Fruit fly (Drosophila melanogaster) whole organism, embryonic: ENCODE data around the gene tbrd-1.

Experiments
- Abd-B ChIP-seq: fragments of 200-800 bp; sonication (Bioruptor generic); optimal IDR thresholded peaks from 2 replicates; lab custom pipeline; 2018; ENCODE audit warnings: missing biosample characterization, mild to moderate bottlenecking, missing genetic modification characterization, moderate library complexity
- CG10267 ChIP-seq: fragments of 200-800 bp; sonication (Bioruptor generic); optimal IDR thresholded peaks from 2 replicates; lab custom pipeline; 2018; ENCODE audit warnings: missing biosample characterization, mild to moderate bottlenecking, missing genetic modification characterization, moderate library complexity
- CG12071 ChIP-seq: fragments of 200-800 bp; sonication (Bioruptor generic); optimal IDR thresholded peaks from 3 replicates; lab custom pipeline; 2018; ENCODE audit warnings: missing biosample characterization, mild to moderate bottlenecking, missing genetic modification characterization
- CG13296 ChIP-seq: fragments of 200-800 bp; sonication (Bioruptor generic); optimal IDR thresholded peaks from 3 replicates; lab custom pipeline; 2018; ENCODE audit warnings: missing biosample characterization, mild to moderate bottlenecking, missing genetic modification characterization
- CG15073 ChIP-seq: fragments of 200-800 bp; sonication (Bioruptor generic); optimal IDR thresholded peaks from 2 replicates; lab custom pipeline; 2016; ENCODE audit warnings: missing biosample characterization, missing genetic modification characterization
- CG16779 ChIP-seq: fragments of 200-800 bp; sonication (Bioruptor generic); IDR thresholded peaks from 2 replicates; pipeline ENCODE4 v1.3.6; 2022; ENCODE audit warnings: missing biosample characterization, missing genetic modification characterization
- CG17829 ChIP-seq: fragments of 200-800 bp; optimal IDR thresholded peaks from 2 replicates; lab custom pipeline; 2019; ENCODE audit warnings: missing biosample characterization, mild to moderate bottlenecking, missing genetic modification characterization, moderate library complexity
- CG18476 ChIP-seq: fragments of 200-800 bp; sonication (Bioruptor generic); optimal IDR thresholded peaks from 2 replicates; lab custom pipeline; 2016; ENCODE audit warnings: missing biosample characterization, mild to moderate bottlenecking, missing genetic modification characterization
- CG2129 ChIP-seq: fragments of 200-800 bp; sonication (Bioruptor generic); IDR thresholded peaks from 2 replicates; pipeline ENCODE4 v1.3.6; 2022; ENCODE audit warnings: missing biosample characterization, missing genetic modification characterization; ENCODE audit not compliant: partially characterized antibody
- CG2199 ChIP-seq: fragments of 200-800 bp; sonication (Bioruptor generic); IDR thresholded peaks from 3 replicates; pipeline ENCODE4 v1.3.6; 2022; ENCODE audit warnings: missing biosample characterization, missing genetic modification characterization
- CG3407 ChIP-seq: fragments of 200-800 bp; sonication (Bioruptor generic); optimal IDR thresholded peaks from 2 replicates; lab custom pipeline; 2018; ENCODE audit warnings: missing biosample characterization, mild to moderate bottlenecking, missing genetic modification characterization
- CG3847 ChIP-seq: fragments of 200-800 bp; sonication (Bioruptor generic); IDR thresholded peaks from 2 replicates; pipeline ENCODE4 v1.3.6; 2022; ENCODE audit warnings: missing biosample characterization, missing genetic modification characterization
- CG4360 ChIP-seq: fragments of 200-800 bp; sonication (Bioruptor generic); IDR thresholded peaks from 2 replicates; pipeline ENCODE4 v1.3.6; 2022; ENCODE audit warnings: missing biosample characterization, missing genetic modification characterization
- CG6813 ChIP-seq: fragments of 200-800 bp; sonication (Bioruptor generic); optimal IDR thresholded peaks from 2 replicates; lab custom pipeline; 2017; ENCODE audit warnings: missing biosample characterization, missing genetic modification characterization, mild to moderate bottlenecking, moderate library complexity, missing genetic modification reagents
- CG8478 ChIP-seq: fragments of >200 bp; optimal IDR thresholded peaks from 2 replicates; lab custom pipeline; 2018
- CTCF ChIP-seq: fragments of 200-800 bp; sonication (Bioruptor generic); optimal IDR thresholded peaks from 2 replicates; lab custom pipeline; 2017; ENCODE audit warnings: missing biosample characterization, mild to moderate bottlenecking, missing genetic modification characterization, moderate library complexity
- Dad ChIP-seq: fragments of 200-800 bp; sonication (Bioruptor generic); optimal IDR thresholded peaks from 3 replicates; lab custom pipeline; 2016; ENCODE audit warnings: missing biosample characterization, missing genetic modification characterization
- Doc3 ChIP-seq: fragments of 200-800 bp; sonication (Bioruptor generic); IDR thresholded peaks from 3 replicates; pipeline ENCODE4 v1.3.6; 2022; ENCODE audit warnings: missing biosample characterization, missing genetic modification characterization; ENCODE audit not compliant: partially characterized antibody
- Drgx ChIP-seq: fragments of 200-800 bp; sonication (Bioruptor generic); IDR thresholded peaks from 2 replicates; pipeline ENCODE4 v1.3.6; 2022; ENCODE audit warnings: missing biosample characterization, missing genetic modification characterization
- E2f2 ChIP-seq: fragments of 200-800 bp; sonication (Bioruptor generic); IDR thresholded peaks from 2 replicates; pipeline ENCODE4 v1.3.6; 2022; ENCODE audit warnings: missing biosample characterization, missing genetic modification characterization
- Fer2 ChIP-seq: fragments of 200-800 bp; sonication (Bioruptor generic); optimal IDR thresholded peaks from 2 replicates; lab custom pipeline; 2018; ENCODE audit warnings: missing biosample characterization, mild to moderate bottlenecking, missing genetic modification characterization, moderate library complexity
- Hmr ChIP-seq: fragments of 200-800 bp; sonication (Bioruptor generic); optimal IDR thresholded peaks from 3 replicates; lab custom pipeline; 2017; ENCODE audit warnings: mild to moderate bottlenecking, missing biosample characterization, missing genetic modification reagents, missing genetic modification characterization
- Jarid2 ChIP-seq: fragments of 200-800 bp; sonication (Bioruptor generic); optimal IDR thresholded peaks from 3 replicates; lab custom pipeline; 2017; ENCODE audit warnings: mild to moderate bottlenecking, missing biosample characterization, missing genetic modification reagents, missing genetic modification characterization
- Max ChIP-seq: fragments of 200-800 bp; sonication (Bioruptor generic); optimal IDR thresholded peaks from 2 replicates; lab custom pipeline; 2016; ENCODE audit warnings: missing biosample characterization, mild to moderate bottlenecking, missing genetic modification characterization
- Med ChIP-seq: fragments of 200-800 bp; sonication (Bioruptor generic); peaks from one replicate; lab custom pipeline; 2016; ENCODE audit warnings: missing biosample characterization, missing genetic modification characterization, mild to moderate bottlenecking, inconsistent platforms, moderate library complexity
- Meics ChIP-seq: fragments of 200-800 bp; sonication (Bioruptor generic); optimal IDR thresholded peaks from 2 replicates; lab custom pipeline; 2017; ENCODE audit warnings: missing biosample characterization, mild to moderate bottlenecking, missing genetic modification characterization
- Oli ChIP-seq: fragments of 200-800 bp; sonication (Bioruptor generic); optimal IDR thresholded peaks from 2 replicates; lab custom pipeline; 2018; ENCODE audit warnings: missing biosample characterization, mild to moderate bottlenecking, missing genetic modification characterization, moderate library complexity
- Poxn ChIP-seq: fragments of 200-800 bp; sonication (Bioruptor generic); IDR thresholded peaks from 2 replicates; pipeline ENCODE4 v1.3.6; 2022; ENCODE audit warnings: missing biosample characterization, missing genetic modification characterization
- Rfx ChIP-seq: fragments of 200-800 bp; sonication (Bioruptor generic); IDR thresholded peaks from 2 replicates; pipeline ENCODE4 v1.3.6; 2022; ENCODE audit warnings: missing biosample characterization, missing genetic modification characterization
- chinmo ChIP-seq: fragments of 200-800 bp; sonication (Bioruptor generic); IDR thresholded peaks from 4 replicates; pipeline ENCODE4 v1.3.6; 2022; ENCODE audit warnings: missing biosample characterization, missing genetic modification characterization; ENCODE audit not compliant: partially characterized antibody
- fd3F ChIP-seq: fragments of 200-800 bp; sonication (Bioruptor generic); optimal IDR thresholded peaks from 2 replicates; lab custom pipeline; 2018; ENCODE audit warnings: missing biosample characterization, mild to moderate bottlenecking, missing genetic modification characterization, moderate library complexity
- lmd ChIP-seq: fragments of 200-800 bp; sonication (Bioruptor generic); IDR thresholded peaks from 2 replicates; pipeline ENCODE4 v1.3.6; 2022; ENCODE audit warnings: missing biosample characterization, missing genetic modification characterization
- peb ChIP-seq: fragments of 200-800 bp; sonication (Bioruptor generic); IDR thresholded peaks from 2 replicates; pipeline ENCODE4 v1.3.6; 2022; ENCODE audit warnings: missing biosample characterization, missing genetic modification characterization
- pho ChIP-seq: fragments of 200-800 bp; sonication (Bioruptor generic); optimal IDR thresholded peaks from 2 replicates; lab custom pipeline; 2016; ENCODE audit warnings: missing biosample characterization, missing genetic modification characterization
- pnt ChIP-seq: fragments of 200-800 bp; sonication (Bioruptor generic); optimal IDR thresholded peaks from 3 replicates; lab custom pipeline; 2016; ENCODE audit warnings: missing biosample characterization, missing genetic modification characterization
- slbo ChIP-seq: fragments of 200-800 bp; sonication (Bioruptor generic); IDR thresholded peaks from 2 replicates; pipeline ENCODE4 v1.3.6; 2022; ENCODE audit warnings: missing biosample characterization, missing genetic modification characterization
- ssp ChIP-seq: fragments of 200-800 bp; sonication (Bioruptor generic); IDR thresholded peaks from 2 replicates; pipeline ENCODE4 v1.3.6; 2022; ENCODE audit warnings: missing biosample characterization, missing genetic modification characterization
- trem ChIP-seq: fragments of 200-800 bp; optimal IDR thresholded peaks from 3 replicates; lab custom pipeline; 2019; ENCODE audit warnings: missing biosample characterization, mild to moderate bottlenecking, missing genetic modification characterization, moderate library complexity
- tx ChIP-seq: fragments of 200-800 bp; sonication (Bioruptor generic); optimal IDR thresholded peaks from 2 replicates; lab custom pipeline; 2016; ENCODE audit warnings: missing biosample characterization, missing genetic modification characterization
- unc-4 ChIP-seq: fragments of 200-800 bp; sonication (Bioruptor generic); IDR thresholded peaks from 2 replicates; pipeline ENCODE4 v1.3.6; 2022; ENCODE audit warnings: missing biosample characterization, missing genetic modification characterization; ENCODE audit not compliant: partially characterized antibody
- zfh2 ChIP-seq: fragments of 200-800 bp; sonication (Bioruptor generic); optimal IDR thresholded peaks from 2 replicates; lab custom pipeline; 2016; ENCODE audit warnings: missing biosample characterization, missing genetic modification characterization

Gene tbrd-1

DNA sequence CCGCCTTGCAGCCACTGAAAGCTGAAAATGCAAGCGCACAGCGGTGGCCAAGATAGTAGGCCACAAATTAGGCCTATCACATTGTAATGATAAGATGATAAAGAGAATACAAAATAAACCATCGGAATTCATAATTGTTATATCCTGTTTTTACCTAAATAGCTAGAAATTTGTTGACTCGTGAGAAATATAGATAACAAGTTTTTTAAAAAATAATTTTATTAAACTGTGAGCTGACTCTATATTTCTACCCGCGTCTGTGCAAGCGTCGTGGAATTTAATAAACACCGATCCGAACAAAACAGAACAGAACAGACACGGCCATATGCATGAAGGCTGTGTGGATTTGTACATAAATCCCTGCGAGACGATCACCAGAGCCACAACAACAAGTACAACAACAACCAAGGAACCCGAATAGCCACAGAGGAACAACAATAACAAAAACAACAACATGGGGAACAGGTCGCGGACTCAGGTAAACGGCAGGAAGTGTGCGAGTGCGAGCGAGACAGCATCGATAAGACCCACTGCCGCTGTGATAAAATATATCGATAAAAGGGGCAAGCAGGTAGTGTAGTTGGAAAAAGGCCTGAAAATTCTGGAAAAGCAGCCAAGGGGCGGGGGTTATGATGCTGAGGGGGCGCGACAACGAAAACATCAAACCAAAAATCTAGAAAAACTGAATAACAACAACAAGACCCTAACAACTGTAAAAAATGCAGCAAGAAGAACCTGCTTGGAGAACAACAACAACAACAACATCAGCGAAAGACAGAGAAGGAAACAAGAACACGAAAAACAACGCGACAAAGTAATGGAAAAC lies 6.9 kb downstream of the tbrd-1 start (continued):
- TF ChIP-seq Max (peak; percentile 81), Meics (GFP tag; lab: Kevin White, UChicago) (peak; percentile 72), Drgx (peak; percentile 88), CG2199 (GFP tag; lab: Robert Waterston, UW) (peak; percentile 12; the same call in 1 of the 3 replicates), CTCF (peak; percentile 49), CG17829 (tag; lab: Kevin White, UChicago) (peak; percentile 95), pho (GFP tag; lab: Kevin White, UChicago) (peak; percentile 54), zfh2 (GFP tag; lab: Kevin White, UChicago) (peak; percentile 8), CG8478 (lab: Kevin White, UChicago) (no peak), trem (tag; lab: Kevin White, UChicago) (peak; percentile 94), Hmr (GFP tag; lab: Kevin White, UChicago) (peak; percentile 56), Dad (peak; percentile 62), fd3F (GFP tag; lab: Kevin White, UChicago) (peak; percentile 17), CG3847 (GFP tag; lab: Robert Waterston, UW) (peak; percentile 49), lmd (peak; percentile 81), Poxn (GFP tag; lab: Robert Waterston, UW) (no peak), Jarid2 (GFP tag; lab: Kevin White, UChicago) (peak; percentile 54), CG18476 (GFP tag; lab: Kevin White, UChicago) (peak; percentile 81), Oli (peak; percentile 90), Abd-B (GFP tag; lab: Kevin White, UChicago) (peak; percentile 74), Doc3 (GFP tag; lab: Robert Waterston, UW) (no peak), CG4360 (GFP tag; lab: Robert Waterston, UW) (peak; percentile 100), E2f2 (GFP tag; lab: Robert Waterston, UW) (peak; percentile 69), pnt (GFP tag; lab: Kevin White, UChicago) (peak; percentile 73), CG10267 (peak; percentile 91), peb (peak; percentile 87), tx (GFP tag; lab: Kevin White, UChicago) (peak; percentile 35), CG2129 (no peak), CG3407 (GFP tag; lab: Kevin White, UChicago) (peak; percentile 80), ssp (GFP tag; lab: Robert Waterston, UW) (peak; percentile 71)
- TF ChIP-seq, all 482 proteins: peak for 378

DNA sequence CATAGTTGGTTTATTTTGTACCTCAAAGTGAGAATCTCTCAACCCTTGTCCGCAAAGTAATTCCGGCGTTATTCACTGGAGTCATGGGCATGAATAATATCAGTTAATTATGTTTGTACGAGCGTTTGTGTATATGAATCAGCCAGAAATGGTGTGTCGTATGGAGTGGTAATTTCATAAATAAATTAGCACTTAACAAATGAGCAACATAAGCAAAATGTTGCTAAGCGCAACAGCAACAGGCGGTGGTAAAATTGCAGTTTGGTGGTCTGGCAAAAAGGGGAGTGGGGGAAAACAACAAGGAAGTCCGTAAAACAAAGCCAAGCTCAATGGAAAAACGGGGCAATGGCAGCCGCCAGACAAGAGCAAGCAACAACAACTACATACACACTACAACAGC lies 7.7 kb downstream of the tbrd-1 start:
- 0 out of 4 replicates have a peak, but pooled peaks have one; percentile 30 for TF ChIP-seq chinmo (GFP tag; lab: Robert Waterston, UW)
- TF ChIP-seq CG12071 (GFP tag; lab: Kevin White, UChicago), result no peak
- TF ChIP-seq Med (GFP tag; lab: Kevin White, UChicago), result peak; percentile 55
- no peak for TF ChIP-seq CG15073

DNA sequence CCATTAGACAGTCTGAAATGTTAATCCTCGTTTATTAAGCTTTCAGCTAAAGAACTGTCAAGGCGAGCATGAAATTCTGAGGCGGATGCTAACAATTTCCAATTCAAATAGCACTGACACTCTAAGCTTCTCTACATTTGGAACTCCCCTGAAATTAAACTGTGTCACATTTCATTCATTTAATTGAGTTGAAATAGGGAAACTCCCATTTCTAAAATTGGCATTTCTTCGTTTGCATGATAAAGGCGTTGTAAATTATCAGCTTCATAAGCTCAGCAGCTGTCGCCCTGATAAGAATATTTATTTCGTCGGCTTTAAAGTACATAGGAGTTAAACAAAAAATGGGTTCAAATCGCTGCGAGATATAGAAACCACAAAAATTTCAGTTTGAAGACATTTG lies 8.2 kb downstream of the tbrd-1 start:
- TF ChIP-seq CG6813 (GFP tag; lab: Kevin White, UChicago) (no peak), Fer2 (no peak), CG16779 (no peak), Rfx (GFP tag; lab: Robert Waterston, UW) (no peak), slbo (GFP tag; lab: Robert Waterston, UW) (no peak), unc-4 (GFP tag; lab: Robert Waterston, UW) (no peak), CG13296 (GFP tag; lab: Kevin White, UChicago) (no peak)
